Fruit fly (Drosophila melanogaster) whole organism, adult: Measurements from ENCODE around the gene CG34265.

Experiments
- CG11617 ChIP-seq: fragments of 200-800 bp; sonication (Bioruptor generic); optimal IDR thresholded peaks from 2 replicates; lab custom pipeline; 2017; ENCODE audit warnings: mild to moderate bottlenecking, missing biosample characterization, missing genetic modification reagents, missing genetic modification characterization
- CG12768 ChIP-seq: fragments of 200-800 bp; sonication (Bioruptor generic); optimal IDR thresholded peaks from 2 replicates; lab custom pipeline; 2017; ENCODE audit warnings: missing biosample characterization, missing genetic modification characterization, mild to moderate bottlenecking, moderate library complexity, missing genetic modification reagents
- CG1620 ChIP-seq: fragments of 200-800 bp; sonication (Bioruptor generic); optimal IDR thresholded peaks from 2 replicates; lab custom pipeline; 2016; ENCODE audit warnings: missing biosample characterization, missing genetic modification characterization
- CG33017 ChIP-seq: fragments of 200-800 bp; sonication (Bioruptor generic); optimal IDR thresholded peaks from 2 replicates; lab custom pipeline; 2018; ENCODE audit warnings: missing biosample characterization, mild to moderate bottlenecking, missing genetic modification characterization, moderate library complexity
- CG5204 ChIP-seq: fragments of 200-800 bp; sonication (Bioruptor generic); optimal IDR thresholded peaks from 2 replicates; lab custom pipeline; 2016; ENCODE audit warnings: missing biosample characterization, missing genetic modification characterization
- CG7045 ChIP-seq: fragments of 200-800 bp; sonication (Bioruptor generic); optimal IDR thresholded peaks from 2 replicates; lab custom pipeline; 2017; ENCODE audit warnings: missing biosample characterization, mild to moderate bottlenecking, missing genetic modification characterization
- CG7101 ChIP-seq: fragments of 200-800 bp; sonication (Bioruptor generic); optimal IDR thresholded peaks from 2 replicates; lab custom pipeline; 2018; ENCODE audit warnings: missing biosample characterization, mild to moderate bottlenecking, missing genetic modification characterization, moderate library complexity
- Clk ChIP-seq: fragments of 200-800 bp; sonication (Bioruptor generic); optimal IDR thresholded peaks from 2 replicates; lab custom pipeline; 2017; ENCODE audit warnings: missing biosample characterization, missing genetic modification characterization
- Crg-1 ChIP-seq: fragments of 200-800 bp; sonication (Bioruptor generic); optimal IDR thresholded peaks from 2 replicates; lab custom pipeline; 2016; ENCODE audit warnings: missing biosample characterization, missing genetic modification characterization
- Mnt ChIP-seq: fragments of 200-800 bp; sonication (Bioruptor generic); optimal IDR thresholded peaks from 2 replicates; lab custom pipeline; 2016; ENCODE audit warnings: missing biosample characterization, mild to moderate bottlenecking, missing genetic modification characterization
- bab1 ChIP-seq: fragments of 200-800 bp; sonication (Bioruptor generic); optimal IDR thresholded peaks from 3 replicates; lab custom pipeline; 2019; ENCODE audit warnings: missing biosample characterization, mild to moderate bottlenecking, missing genetic modification characterization, moderate library complexity
- cnc ChIP-seq, 2 experiments: fragments of >200 bp; optimal IDR thresholded peaks; 2 replicates each; lab custom pipeline; 2017
- kay ChIP-seq: fragments of 200-800 bp; sonication (Bioruptor generic); peaks from one replicate; lab custom pipeline; 2016; ENCODE audit warnings: missing biosample characterization, missing genetic modification characterization, borderline replicate concordance
- pad ChIP-seq: fragments of 200-800 bp; sonication (Bioruptor generic); optimal IDR thresholded peaks from 3 replicates; lab custom pipeline; 2017; ENCODE audit warnings: missing biosample characterization, missing genetic modification characterization, mild to moderate bottlenecking, moderate library complexity, missing genetic modification reagents
- tj ChIP-seq: fragments of 200-800 bp; sonication (Bioruptor generic); optimal IDR thresholded peaks from 3 replicates; lab custom pipeline; 2017; ENCODE audit warnings: missing biosample characterization, mild to moderate bottlenecking, missing genetic modification characterization, moderate library complexity
- toe ChIP-seq: fragments of 200-800 bp; sonication (Bioruptor generic); optimal IDR thresholded peaks from 2 replicates; lab custom pipeline; 2016; ENCODE audit warnings: missing biosample characterization, missing genetic modification characterization

CG34265 gene

DNA sequence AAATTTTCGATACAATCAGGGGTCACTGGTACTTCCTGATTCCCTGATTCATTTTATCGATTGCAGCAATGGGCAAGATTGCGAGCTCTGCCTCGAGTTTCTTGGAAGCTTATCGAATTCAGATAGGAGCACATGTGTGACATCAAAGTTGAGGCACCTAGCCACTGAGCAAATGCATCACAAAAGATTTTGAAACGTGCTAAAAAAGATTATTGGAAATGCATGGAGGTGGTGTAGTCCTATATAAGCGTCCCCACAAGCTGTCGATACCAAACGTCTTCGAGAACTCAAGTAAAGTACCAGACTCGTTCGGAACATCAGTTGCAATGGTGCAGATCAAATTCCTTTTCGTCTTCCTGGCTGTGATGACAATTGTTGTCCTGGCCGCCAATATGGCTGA is 45.8 kb downstream of the CG34265 start, which contains the start of gene Drsl2:
Drsl2 (plus strand) TSS at position 301 of the 400 bp plus-strand sequence.
- TF ChIP-seq CG1620 (GFP tag; lab: Kevin White, UChicago) (no peak), tj (GFP tag; lab: Kevin White, UChicago) (no peak), kay (GFP tag; lab: Kevin White, UChicago) (no peak), Clk (GFP tag; lab: Kevin White, UChicago) (no peak), cnc (optimal IDR thresholded peaks at IDR 0.05; lab: Kevin White, UChicago) (no peak), Crg-1 (GFP tag; lab: Kevin White, UChicago) (no peak), CG12768 (no peak), CG5204 (GFP tag; lab: Kevin White, UChicago) (no peak), pad (GFP tag; lab: Kevin White, UChicago) (no peak), bab1 (GFP tag; lab: Kevin White, UChicago) (no peak), CG7101 (tag; lab: Kevin White, UChicago) (no peak)

dm6 chr3L:3314696-3315095 is 46.4 kb downstream of the CG34265 start, which contains the start of gene Drsl3:
Drsl3 (plus strand) TSS chr3L:3314996.
- no peak for TF ChIP-seq bab1 (GFP tag; lab: Kevin White, UChicago)
- TF ChIP-seq CG5204 (GFP tag; lab: Kevin White, UChicago): no peak
- no peak for TF ChIP-seq CG7045 (GFP tag; lab: Kevin White, UChicago)
- no peak for TF ChIP-seq cnc (optimal IDR thresholded peaks at IDR 0.05; lab: Kevin White, UChicago)
- no peak for TF ChIP-seq CG33017 (tag; lab: Kevin White, UChicago)
- no peak for TF ChIP-seq CG11617 (GFP tag; lab: Kevin White, UChicago)
- no peak for TF ChIP-seq Clk (GFP tag; lab: Kevin White, UChicago)
- TF ChIP-seq toe: no peak
- TF ChIP-seq Crg-1 (GFP tag; lab: Kevin White, UChicago): no peak
- no peak for TF ChIP-seq kay (GFP tag; lab: Kevin White, UChicago)

DNA sequence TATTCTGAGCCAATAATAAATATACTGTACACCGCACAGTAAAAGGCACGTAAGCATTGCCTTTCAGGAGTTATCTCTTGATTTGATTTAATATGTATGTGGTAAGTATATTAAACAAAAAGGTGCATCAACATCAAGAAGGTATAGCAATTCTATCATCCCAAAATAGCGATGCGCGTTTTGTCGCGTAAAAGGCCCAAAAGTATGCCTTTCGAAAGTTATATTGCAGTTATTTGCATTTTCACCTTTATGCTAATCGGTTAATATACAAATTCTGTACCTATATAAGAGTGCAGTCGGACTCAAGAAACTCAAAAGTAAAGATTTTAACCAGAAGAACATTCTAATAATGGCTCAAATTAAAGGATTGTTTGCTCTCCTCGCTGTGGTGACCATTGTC is 47.0 kb downstream of the CG34265 start, which contains the start of gene Drsl4:
Drsl4 (plus strand) TSS at position 333 of the 400 bp plus-strand sequence.
- TF ChIP-seq bab1 (GFP tag; lab: Kevin White, UChicago) (peak; percentile 22), Mnt (GFP tag; lab: Kevin White, UChicago) (no peak)

DNA sequence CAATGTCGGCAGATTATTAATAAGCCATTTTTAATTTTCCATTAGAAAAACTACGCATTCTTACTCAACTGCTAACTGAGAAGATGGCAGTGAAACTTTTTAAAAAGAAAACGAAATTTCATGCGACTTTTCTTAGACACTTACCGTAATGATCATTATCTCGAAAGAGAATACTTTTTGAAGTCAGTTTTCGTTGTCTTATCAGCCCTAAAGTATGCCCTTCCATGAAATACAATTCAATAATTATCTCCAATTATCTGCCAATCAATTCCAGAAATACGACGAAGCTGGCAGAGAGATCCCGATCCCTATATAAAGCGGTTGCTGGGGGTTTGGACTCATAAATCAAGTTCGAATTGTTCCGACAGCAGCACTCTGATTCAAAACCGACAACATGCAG is 48.2 kb downstream of the CG34265 start, which contains the start of gene Drsl5:
Drsl5 (plus strand) TSS at position 341 of the 400 bp plus-strand sequence.
- no peak for TF ChIP-seq CG1620 (GFP tag; lab: Kevin White, UChicago)
- TF ChIP-seq CG7045 (GFP tag; lab: Kevin White, UChicago): no peak
- no peak for TF ChIP-seq kay (GFP tag; lab: Kevin White, UChicago)
- TF ChIP-seq pad (GFP tag; lab: Kevin White, UChicago): no peak
- no peak for TF ChIP-seq toe
